Worm (Caenorhabditis elegans): Measurements from ENCODE around the gene R09H10.1.

DNA sequence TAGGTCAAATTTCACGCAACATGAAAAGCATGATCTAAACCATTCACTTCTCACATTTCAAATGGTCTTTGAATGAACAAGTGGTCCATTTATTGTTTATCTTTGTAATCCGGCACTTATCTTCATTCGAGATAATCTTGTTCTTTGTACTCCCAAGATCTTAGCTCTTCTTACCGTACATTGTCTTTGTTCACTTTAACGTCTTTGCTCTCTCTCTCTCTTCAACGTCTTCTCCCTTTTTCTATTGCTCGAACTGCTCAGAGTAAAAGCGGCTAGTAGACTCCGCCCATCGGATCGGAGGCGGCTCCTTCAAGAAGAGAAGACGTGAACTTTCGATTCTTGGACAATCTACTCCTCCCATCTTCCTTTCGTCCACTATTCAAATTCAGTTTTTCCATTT is 36.6 kb downstream of the R09H10.1 start, which contains the start of gene F56C4.1:
- TF ChIP-seq hmg-4 (GFP tag; optimal IDR thresholded peaks at IDR 0.05) (no peak), scrt-1 (GFP tag; IDR thresholded peaks at IDR 0.05) (no peak), ama-1 (optimal IDR thresholded peaks at IDR 0.05) (no peak), ets-7 (tag; optimal IDR thresholded peaks at IDR 0.05) (no peak)
